Fruit fly (Drosophila melanogaster) Kc167 (cell line): ENCODE data around the gene CenG1A.

Experiments used
- Sin3A ChIP-seq: fragments of >200 bp; optimal IDR thresholded peaks from 2 replicates; lab custom pipeline; 2018; ENCODE audit warnings: missing external identifiers
- insv ChIP-seq: fragments of >200 bp; optimal IDR thresholded peaks from 3 replicates; lab custom pipeline; 2018; ENCODE audit warnings: missing external identifiers
- ttk ChIP-seq: sonication (Bioruptor generic); optimal IDR thresholded peaks from 2 replicates; lab custom pipeline; 2017; ENCODE audit warnings: missing external identifiers

- TF ChIP-seq ttk (lab: Kevin White, UChicago), result no peak
- TF ChIP-seq Sin3A (lab: Kevin White, UChicago), result no peak
- TF ChIP-seq insv, result no peak
These were observed 22.2 kb upstream of the CenG1A start, which contains the start of gene CG16888 for dm6 chr2L:13813156-13813555.
